Worm (Caenorhabditis elegans) whole organism, young adult: ENCODE measurements around the gene ogdh-2.
A peak's percentile ranks its signal among the peaks of the same experiment; 100 is the strongest.

Experiments
- C17E4.6 ChIP-seq: fragments of 200-800 bp; sonication (Bioruptor generic); IDR thresholded peaks from 2 replicates; pipeline ENCODE4 v1.3.6; 2022; ENCODE audit warnings: missing genetic modification reagents, missing genetic modification characterization, missing compliant biosample characterization
- D2030.7 ChIP-seq: fragments of 200-800 bp; sonication (Bioruptor generic); IDR thresholded peaks from 2 replicates; pipeline ENCODE4 v1.3.6; 2022; ENCODE audit warnings: missing genetic modification reagents, missing genetic modification characterization, missing compliant biosample characterization
- F10E7.11 ChIP-seq: sonication (generic microtip); optimal IDR thresholded peaks from 2 replicates; lab custom pipeline; 2017; ENCODE audit warnings: mild to moderate bottlenecking, missing genetic modification characterization, moderate library complexity, missing compliant biosample characterization
- F23B12.7 ChIP-seq: sonication (generic microtip); optimal IDR thresholded peaks from 2 replicates; lab custom pipeline; 2017; ENCODE audit warnings: missing genetic modification characterization, mild to moderate bottlenecking, missing compliant biosample characterization, antibody characterized with exemption, moderate library complexity; ENCODE audit not compliant: insufficient read depth
- F33H1.4 ChIP-seq: fragments of 200-800 bp; sonication (Bioruptor generic); IDR thresholded peaks from 2 replicates; pipeline ENCODE4 v1.3.6; 2022; ENCODE audit warnings: missing genetic modification reagents, missing genetic modification characterization, missing compliant biosample characterization
- F37B4.10 ChIP-seq: fragments of 200-800 bp; sonication (Bioruptor generic); IDR thresholded peaks from 2 replicates; pipeline ENCODE4 v1.3.6; 2022; ENCODE audit warnings: missing genetic modification characterization, missing compliant biosample characterization
- F39B2.1 ChIP-seq: fragments of 200-800 bp; sonication (Bioruptor generic); IDR thresholded peaks from 2 replicates; pipeline ENCODE4 v1.3.6; 2022; ENCODE audit warnings: missing genetic modification reagents, missing genetic modification characterization, missing compliant biosample characterization
- K11D2.4 ChIP-seq: fragments of 200-800 bp; sonication (Bioruptor generic); IDR thresholded peaks from 2 replicates; pipeline ENCODE4 v1.3.6; 2022; ENCODE audit warnings: missing genetic modification reagents, missing genetic modification characterization, missing compliant biosample characterization
- K12H6.12 ChIP-seq: fragments of 200-800 bp; sonication (Bioruptor generic); optimal IDR thresholded peaks from 2 replicates; lab custom pipeline; 2018; ENCODE audit warnings: mild to moderate bottlenecking, missing genetic modification characterization, missing compliant biosample characterization
- T26A5.8 ChIP-seq: sonication (generic microtip); optimal IDR thresholded peaks from 2 replicates; lab custom pipeline; 2016; ENCODE audit warnings: missing genetic modification characterization, missing compliant biosample characterization
- akir-1 ChIP-seq: fragments of 200-800 bp; sonication (Bioruptor generic); optimal IDR thresholded peaks from 2 replicates; lab custom pipeline; 2018; ENCODE audit warnings: mild to moderate bottlenecking, missing genetic modification characterization, moderate library complexity, missing compliant biosample characterization
- aptf-3 ChIP-seq: fragments of 200-800 bp; sonication (Bioruptor generic); IDR thresholded peaks from 2 replicates; pipeline ENCODE4 v1.3.6; 2022; ENCODE audit warnings: missing genetic modification characterization, missing compliant biosample characterization
- attf-5 ChIP-seq: fragments of 200-800 bp; sonication (Bioruptor generic); optimal IDR thresholded peaks from 2 replicates; lab custom pipeline; 2018; ENCODE audit warnings: mild to moderate bottlenecking, missing genetic modification characterization, missing compliant biosample characterization
- attf-6 ChIP-seq: fragments of 200-800 bp; sonication (Bioruptor generic); IDR thresholded peaks from 2 replicates; pipeline ENCODE4 v1.3.6; 2022; ENCODE audit warnings: missing genetic modification reagents, missing genetic modification characterization, missing compliant biosample characterization
- ccch-3 ChIP-seq: fragments of 200-800 bp; sonication (Bioruptor generic); optimal IDR thresholded peaks from 2 replicates; lab custom pipeline; 2018; ENCODE audit warnings: mild to moderate bottlenecking, missing genetic modification characterization, missing compliant biosample characterization
- cebp-1 ChIP-seq, 2 experiments: fragments of 200-800 bp in 1 of 2; sonication (Bioruptor generic) in 1 of 2; sonication (generic microtip) in 1 of 2; IDR thresholded peaks in 1 of 2; optimal IDR thresholded peaks in 1 of 2; 2 replicates each; pipeline versions ENCODE4 v1.3.6 to Lab custom; 2017 to 2022; ENCODE audit warnings: missing compliant biosample characterization in 2 of 2, missing genetic modification characterization in 2 of 2, mild to moderate bottlenecking in 1 of 2, missing genetic modification reagents in 1 of 2, moderate library complexity in 1 of 2
- ceh-27 ChIP-seq: fragments of 200-800 bp; sonication (Bioruptor generic); optimal IDR thresholded peaks from 2 replicates; lab custom pipeline; 2018; ENCODE audit warnings: mild to moderate bottlenecking, missing genetic modification characterization, moderate library complexity, missing compliant biosample characterization
- ceh-58 ChIP-seq: fragments of 200-800 bp; sonication (Bioruptor generic); IDR thresholded peaks from 2 replicates; pipeline ENCODE4 v1.3.6; 2022; ENCODE audit warnings: missing genetic modification characterization, missing compliant biosample characterization
- dpl-1 ChIP-seq: fragments of 150-350 bp; optimal IDR thresholded peaks from 2 replicates; lab custom pipeline; 2014; ENCODE audit warnings: missing biosample characterization, missing genetic modification reagents, missing genetic modification characterization
- efl-1 ChIP-seq: fragments of 150-350 bp; optimal IDR thresholded peaks from 2 replicates; lab custom pipeline; 2014; ENCODE audit warnings: missing biosample characterization, missing genetic modification reagents, missing genetic modification characterization
- egrh-3 ChIP-seq: fragments of 200-800 bp; sonication (Bioruptor generic); IDR thresholded peaks from 2 replicates; pipeline ENCODE4 v1.3.6; 2022; ENCODE audit warnings: missing genetic modification reagents, missing genetic modification characterization, missing compliant biosample characterization
- gei-17 ChIP-seq: fragments of 200-800 bp; sonication (Bioruptor generic); optimal IDR thresholded peaks from 2 replicates; lab custom pipeline; 2018; ENCODE audit warnings: mild to moderate bottlenecking, missing genetic modification characterization, missing compliant biosample characterization
- him-1 ChIP-seq: sonication (generic microtip); optimal IDR thresholded peaks from 2 replicates; lab custom pipeline; 2016; ENCODE audit warnings: missing genotype, missing genetic modification reagents, missing genetic modification characterization, missing compliant biosample characterization
- hsf-1 ChIP-seq: fragments of 200-800 bp; sonication (Bioruptor generic); IDR thresholded peaks from 2 replicates; pipeline ENCODE4 v1.3.6; 2022; ENCODE audit warnings: missing genetic modification reagents, missing genetic modification characterization, missing compliant biosample characterization
- lag-1 ChIP-seq: fragments of 200-800 bp; sonication (Bioruptor generic); IDR thresholded peaks from 2 replicates; pipeline ENCODE4 v1.3.6; 2022; ENCODE audit warnings: missing genetic modification reagents, missing genetic modification characterization, missing compliant biosample characterization
- lin-26 ChIP-seq: fragments of 200-800 bp; sonication (Bioruptor generic); IDR thresholded peaks from 2 replicates; pipeline ENCODE4 v1.3.6; 2022; ENCODE audit warnings: missing genetic modification reagents, missing genetic modification characterization, missing compliant biosample characterization
- lsy-27 ChIP-seq: sonication (generic microtip); optimal IDR thresholded peaks from 2 replicates; lab custom pipeline; 2017; ENCODE audit warnings: missing genetic modification characterization, mild to moderate bottlenecking, missing compliant biosample characterization, antibody characterized with exemption, missing genotype, borderline replicate concordance; ENCODE audit not compliant: insufficient read depth
- madf-6 ChIP-seq: fragments of 200-800 bp; sonication (Bioruptor generic); IDR thresholded peaks from 2 replicates; pipeline ENCODE4 v1.3.6; 2022; ENCODE audit warnings: missing genetic modification reagents, missing genetic modification characterization, missing compliant biosample characterization
- mes-4 ChIP-seq: sonication (generic microtip); optimal IDR thresholded peaks from 2 replicates; lab custom pipeline; 2016; ENCODE audit warnings: missing genotype, missing genetic modification characterization, missing compliant biosample characterization
- nhr-27 ChIP-seq: fragments of 200-800 bp; sonication (Bioruptor generic); optimal IDR thresholded peaks from 2 replicates; lab custom pipeline; 2018; ENCODE audit warnings: mild to moderate bottlenecking, missing genetic modification characterization, moderate library complexity, missing compliant biosample characterization
- nhr-80 ChIP-seq: sonication (generic microtip); optimal IDR thresholded peaks from 2 replicates; lab custom pipeline; 2016; ENCODE audit warnings: missing genetic modification characterization, missing compliant biosample characterization
- snpc-1.1 ChIP-seq: sonication (generic microtip); optimal IDR thresholded peaks from 2 replicates; lab custom pipeline; 2017; ENCODE audit warnings: missing genetic modification characterization, mild to moderate bottlenecking, missing compliant biosample characterization, antibody characterized with exemption, moderate library complexity, missing genotype, missing genetic modification reagents; ENCODE audit not compliant: insufficient read depth
- snpc-1.3 ChIP-seq: sonication (generic microtip); optimal IDR thresholded peaks from 2 replicates; lab custom pipeline; 2017; ENCODE audit warnings: missing genetic modification characterization, mild to moderate bottlenecking, missing compliant biosample characterization, antibody characterized with exemption, moderate library complexity, missing genotype, missing genetic modification reagents; ENCODE audit not compliant: insufficient read depth
- snpc-3.4 ChIP-seq: sonication (generic microtip); optimal IDR thresholded peaks from 2 replicates; lab custom pipeline; 2017; ENCODE audit warnings: missing genetic modification characterization, mild to moderate bottlenecking, missing compliant biosample characterization, antibody characterized with exemption, moderate library complexity, missing genotype, missing genetic modification reagents
- tbp1 ChIP-seq: fragments of 200-800 bp; sonication (Bioruptor generic); optimal IDR thresholded peaks from 2 replicates; lab custom pipeline; 2018; ENCODE audit warnings: mild to moderate bottlenecking, missing genetic modification characterization, missing compliant biosample characterization
- unc-130 ChIP-seq: sonication (generic microtip); optimal IDR thresholded peaks from 2 replicates; lab custom pipeline; 2016; ENCODE audit warnings: missing genetic modification reagents, missing genetic modification characterization, missing compliant biosample characterization
- xnd-1 ChIP-seq: sonication (generic microtip); optimal IDR thresholded peaks from 2 replicates; lab custom pipeline; 2016; ENCODE audit warnings: missing genotype, missing genetic modification reagents, missing genetic modification characterization, missing compliant biosample characterization
- zfh-2 ChIP-seq: fragments of 200-800 bp; sonication (Bioruptor generic); conservative IDR thresholded peaks from 2 replicates; pipeline ENCODE4 v1.3.6; 2022; ENCODE audit warnings: missing genetic modification reagents, missing genetic modification characterization, missing compliant biosample characterization
- ztf-26 ChIP-seq: sonication (generic microtip); optimal IDR thresholded peaks from 2 replicates; lab custom pipeline; 2017; ENCODE audit warnings: missing genetic modification characterization, missing compliant biosample characterization
- ztf-3 ChIP-seq: fragments of 200-800 bp; sonication (Bioruptor generic); optimal IDR thresholded peaks from 2 replicates; lab custom pipeline; 2018; ENCODE audit warnings: mild to moderate bottlenecking, missing genetic modification characterization, missing compliant biosample characterization
- ztf-6 ChIP-seq: fragments of 200-800 bp; sonication (Bioruptor generic); IDR thresholded peaks from 2 replicates; pipeline ENCODE4 v1.3.6; 2022; ENCODE audit warnings: missing genetic modification reagents, missing genetic modification characterization, missing compliant biosample characterization

The ogdh-2 gene

DNA sequence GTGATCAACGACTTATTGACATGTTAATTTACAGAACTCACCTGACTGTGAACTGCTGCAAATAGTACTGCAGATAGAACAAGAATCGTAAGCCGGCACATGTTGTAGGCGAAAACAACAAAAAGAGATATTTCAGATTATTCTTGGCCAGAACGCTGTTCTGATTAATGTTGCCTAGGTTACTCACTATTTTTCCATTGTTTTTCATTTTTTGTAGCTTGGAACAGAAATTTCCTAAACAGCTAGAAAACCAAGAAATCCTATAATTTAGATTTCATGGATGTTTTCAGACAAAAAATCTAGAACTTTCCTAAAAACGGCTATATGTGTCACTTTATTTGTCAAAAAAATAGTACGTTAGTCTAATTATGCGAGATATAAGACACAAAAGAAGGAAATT lies 39.8 kb upstream of the ogdh-2 start, which contains the start of gene C27A7.9:
Gene C27A7.9, minus strand, starts transcription at position 101 of the 400 bp plus-strand sequence.
- TF ChIP-seq C17E4.6 (GFP tag; lab: Robert Waterston, UW) (no peak), ztf-6 (GFP tag; lab: Robert Waterston, UW) (no peak), xnd-1 (no peak)

DNA sequence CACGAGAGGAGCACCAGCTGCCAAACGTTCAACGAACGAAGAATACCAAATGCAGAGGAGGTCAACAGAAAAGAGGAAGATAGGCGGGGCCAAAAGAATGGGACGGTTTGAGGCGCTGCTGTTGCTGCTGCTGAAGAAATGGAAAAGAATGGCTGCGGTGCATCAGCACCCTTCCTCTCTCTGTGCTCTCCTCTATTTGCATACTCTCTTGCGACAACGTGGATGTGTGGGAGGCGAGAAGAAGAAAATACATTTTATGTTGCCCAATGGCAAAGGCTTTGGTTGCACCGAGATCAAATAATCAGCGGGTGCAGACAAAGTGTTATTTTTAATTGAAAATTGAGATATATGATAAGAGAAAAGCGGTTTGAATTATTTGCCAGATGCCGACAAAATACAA lies 35.9 kb upstream of the ogdh-2 start:
- no peak for TF ChIP-seq lin-26 (GFP tag; lab: Robert Waterston, UW)
- no peak for TF ChIP-seq ceh-58 (GFP tag; lab: Robert Waterston, UW)
- TF ChIP-seq snpc-1.3 (tag; lab: Kevin White, UChicago), result no peak
- 0 out of 2 replicates have a peak, but pooled peaks have one; percentile 21 for TF ChIP-seq egrh-3 (GFP tag; lab: Robert Waterston, UW)
- TF ChIP-seq ztf-6 (GFP tag; lab: Robert Waterston, UW), result 0 out of 2 replicates have a peak, but pooled peaks have one; percentile 19
- no peak for TF ChIP-seq T26A5.8 (tag; lab: Kevin White, UChicago)
- no peak for TF ChIP-seq hsf-1 (GFP tag; lab: Robert Waterston, UW)
- TF ChIP-seq ceh-27 (GFP tag; lab: Kevin White, UChicago), result no peak

DNA sequence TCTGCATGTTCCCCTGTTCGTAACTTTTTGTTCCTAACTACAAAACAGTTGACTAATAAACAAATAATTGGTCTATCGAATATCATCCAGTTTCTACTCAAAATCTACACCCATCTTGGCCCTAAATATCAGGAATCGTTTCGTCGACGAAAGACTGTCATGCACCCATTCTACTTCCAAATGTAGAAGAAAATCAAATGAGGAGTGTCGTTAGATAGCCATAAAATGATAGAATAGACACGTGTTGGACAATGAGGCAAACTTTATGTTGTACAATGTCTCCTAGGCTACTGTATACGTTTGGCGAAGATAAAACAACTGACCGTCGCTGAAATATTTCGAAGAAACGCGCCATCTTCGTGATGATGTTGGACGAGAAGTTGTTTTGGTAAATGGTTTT lies 34.3 kb upstream of the ogdh-2 start:
- TF ChIP-seq him-1 (tag; lab: Kevin White, UChicago) (no peak), D2030.7 (GFP tag; lab: Robert Waterston, UW) (no peak), snpc-1.1 (tag; lab: Kevin White, UChicago) (no peak), nhr-80 (tag; lab: Kevin White, UChicago) (no peak), ccch-3 (no peak), akir-1 (GFP tag; lab: Kevin White, UChicago) (no peak)
- TF ChIP-seq, all 124 proteins: peak for 0

ce11 chrV:12161157-12161556 lies 33.1 kb upstream of the ogdh-2 start:
- TF ChIP-seq gei-17 (no peak), tbp1 (GFP tag; lab: Kevin White, UChicago) (no peak), madf-6 (GFP tag; lab: Robert Waterston, UW) (no peak), aptf-3 (no peak), mes-4 (tag; lab: Kevin White, UChicago) (no peak), zfh-2 (no peak), K12H6.12 (tag; lab: Kevin White, UChicago) (no peak), K11D2.4 (GFP tag; lab: Robert Waterston, UW) (no peak), lin-26 (GFP tag; lab: Robert Waterston, UW) (no peak), ceh-27 (GFP tag; lab: Kevin White, UChicago) (no peak), ceh-58 (GFP tag; lab: Robert Waterston, UW) (no peak), efl-1 (GFP tag; lab: Kevin White, UChicago) (no peak), attf-6 (no peak), snpc-3.4 (tag; lab: Kevin White, UChicago) (no peak), ztf-3 (GFP tag; lab: Kevin White, UChicago) (no peak), nhr-27 (no peak), cebp-1 (GFP tag; IDR thresholded peaks at IDR 0.05; lab: Robert Waterston, UW) (no peak), cebp-1 (tag; optimal IDR thresholded peaks at IDR 0.05; lab: Kevin White, UChicago) (no peak)
- TF ChIP-seq, all 124 proteins: peak for 0

DNA sequence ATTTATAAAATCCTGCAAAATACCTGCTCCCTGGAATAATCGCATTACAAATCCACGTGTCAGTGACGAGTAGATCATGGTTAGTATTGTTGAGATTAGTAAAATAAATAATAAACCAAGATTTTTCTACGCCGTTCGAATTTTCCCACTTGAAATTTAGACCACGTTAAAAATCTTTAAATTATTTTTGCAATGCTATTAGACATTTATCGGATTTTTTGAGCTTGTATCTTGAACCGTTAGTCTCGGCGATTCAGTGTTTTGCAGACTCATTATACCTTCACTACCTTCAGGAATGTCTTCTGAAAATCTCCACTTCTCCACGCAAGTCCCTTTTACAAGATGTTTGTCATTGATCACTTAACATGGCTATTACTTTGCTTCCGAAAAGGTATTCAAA lies 32.1 kb upstream of the ogdh-2 start, which contains the start of gene C27A7.5:
Gene C27A7.5, minus strand, starts transcription at position 101 of the 400 bp plus-strand sequence.
- TF ChIP-seq F37B4.10 (GFP tag; lab: Robert Waterston, UW), result no peak
- no peak for TF ChIP-seq lag-1 (GFP tag; lab: Robert Waterston, UW)
- TF ChIP-seq F23B12.7 (tag; lab: Kevin White, UChicago), result no peak
- TF ChIP-seq unc-130 (GFP tag; lab: Kevin White, UChicago), result no peak
- TF ChIP-seq F39B2.1 (GFP tag; lab: Robert Waterston, UW), result no peak
- no peak for TF ChIP-seq attf-5
- TF ChIP-seq efl-1 (GFP tag; lab: Kevin White, UChicago), result no peak
- TF ChIP-seq lsy-27 (tag; lab: Kevin White, UChicago), result no peak
- no peak for TF ChIP-seq ztf-26
- TF ChIP-seq ceh-58 (GFP tag; lab: Robert Waterston, UW), result no peak
- TF ChIP-seq F33H1.4 (GFP tag; lab: Robert Waterston, UW), result no peak
- no peak for TF ChIP-seq F10E7.11 (tag; lab: Kevin White, UChicago)
- TF ChIP-seq ceh-27 (GFP tag; lab: Kevin White, UChicago), result no peak
- no peak for TF ChIP-seq dpl-1 (GFP tag; lab: Kevin White, UChicago)
